Worm (Caenorhabditis elegans) whole organism, L4 larva: ENCODE measurements around the gene idpb-5.

Source experiments
- F44E2.7 ChIP-seq: fragments of 200-800 bp; sonication (Bioruptor generic); IDR thresholded peaks from 2 replicates; pipeline ENCODE4 v2.1.2; 2022; ENCODE audit warnings: missing genetic modification characterization, missing compliant biosample characterization
- F49E8.2 ChIP-seq: sonication (generic microtip); optimal IDR thresholded peaks from 2 replicates; lab custom pipeline; 2016; ENCODE audit warnings: missing compliant biosample characterization, mild to moderate bottlenecking, missing genetic modification characterization, borderline replicate concordance
- ceh-28 ChIP-seq: fragments of 150-350 bp; optimal IDR thresholded peaks from 2 replicates; lab custom pipeline; 2014; ENCODE audit warnings: missing biosample characterization, missing genetic modification reagents, missing genetic modification characterization
- ceh-44 ChIP-seq: fragments of 200-800 bp; sonication (Bioruptor generic); IDR thresholded peaks from 2 replicates; pipeline ENCODE4 v1.3.6; 2022; ENCODE audit warnings: missing genetic modification reagents, missing genetic modification characterization, missing compliant biosample characterization
- daf-12 ChIP-seq: fragments of 150-350 bp; optimal IDR thresholded peaks from 2 replicates; lab custom pipeline; 2014; ENCODE audit warnings: missing biosample characterization, missing genetic modification reagents, missing genetic modification characterization
- hlh-30 ChIP-seq: sonication (generic microtip); optimal IDR thresholded peaks from 2 replicates; lab custom pipeline; 2017; ENCODE audit warnings: antibody characterized with exemption, mild to moderate bottlenecking, missing genetic modification characterization, missing compliant biosample characterization; ENCODE audit not compliant: insufficient read depth
- nhr-77 ChIP-seq: fragments of 150-350 bp; optimal IDR thresholded peaks from 2 replicates; lab custom pipeline; 2014; ENCODE audit warnings: missing biosample characterization, missing genetic modification characterization
- pha-4 ChIP-seq, 2 experiments: fragments of 150-350 bp in 1 of 2; fragments of 200-800 bp in 1 of 2; sonication (Bioruptor generic) in 1 of 2; IDR thresholded peaks in 1 of 2; optimal IDR thresholded peaks in 1 of 2; 2 replicates each; pipeline versions ENCODE4 v1.3.6 to Lab custom; 2014 to 2022; ENCODE audit warnings: missing genetic modification characterization in 2 of 2, missing genetic modification reagents in 2 of 2, missing biosample characterization in 1 of 2, missing compliant biosample characterization in 1 of 2
- unc-130 ChIP-seq: sonication (generic microtip); optimal IDR thresholded peaks from 2 replicates; lab custom pipeline; 2016; ENCODE audit warnings: missing genetic modification reagents, missing genetic modification characterization, missing compliant biosample characterization
- vab-7 ChIP-seq: fragments of 200-800 bp; sonication (Bioruptor generic); IDR thresholded peaks from 2 replicates; pipeline ENCODE4 v1.3.6; 2022; ENCODE audit warnings: missing genetic modification reagents, missing genetic modification characterization, missing compliant biosample characterization
- zip-11 ChIP-seq: fragments of 200-800 bp; sonication (Bioruptor generic); IDR thresholded peaks from 2 replicates; pipeline ENCODE4 v1.3.6; 2022; ENCODE audit warnings: missing genetic modification characterization, missing compliant biosample characterization

DNA sequence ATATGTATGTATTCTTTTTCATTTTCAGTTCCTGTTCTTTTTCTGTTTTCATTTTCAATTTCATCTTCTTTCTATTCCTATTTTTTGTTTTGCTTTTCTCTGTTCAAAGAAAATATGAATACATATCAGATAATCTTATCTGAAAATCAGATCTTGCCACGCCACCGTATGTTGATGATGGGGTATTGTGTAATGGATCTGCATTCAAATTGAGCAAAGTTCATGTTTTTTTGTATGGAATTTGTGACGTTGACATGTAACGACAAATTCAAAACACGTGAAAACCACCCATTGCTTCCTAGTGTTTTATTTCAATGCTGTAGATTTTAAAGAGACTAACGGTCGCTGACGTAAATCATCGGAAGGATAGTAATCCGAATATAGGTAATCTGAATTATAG lies 19.0 kb downstream of the idpb-5 start:
- TF ChIP-seq unc-130 (GFP tag; lab: Kevin White, UChicago), result no peak
- no peak for TF ChIP-seq zip-11 (GFP tag; lab: Robert Waterston, UW)
- TF ChIP-seq nhr-77, result no peak
- no peak for TF ChIP-seq ceh-28
- no peak for TF ChIP-seq F49E8.2 (tag; lab: Kevin White, UChicago)
- no peak for TF ChIP-seq vab-7 (GFP tag; lab: Robert Waterston, UW)
- TF ChIP-seq ceh-44 (GFP tag; lab: Robert Waterston, UW), result no peak
- TF ChIP-seq daf-12 (tag; lab: Kevin White, UChicago), result no peak
- TF ChIP-seq F44E2.7 (GFP tag; lab: Robert Waterston, UW), result no peak
- no peak for TF ChIP-seq hlh-30 (tag; lab: Kevin White, UChicago)
- no peak for TF ChIP-seq pha-4 (GFP tag; IDR thresholded peaks at IDR 0.05; lab: Robert Waterston, UW)
- TF ChIP-seq pha-4 (tag; optimal IDR thresholded peaks at IDR 0.05; lab: Kevin White, UChicago), result no peak
